Worm (Caenorhabditis elegans): ENCODE data around the gene nlp-101.

ce11 chrX:7875854-7876253, 37.2 kb downstream of the nlp-101 start, which contains the start of gene cca-1:
- TF ChIP-seq tbx-2 (tag; optimal IDR thresholded peaks at IDR 0.05) (no peak), unc-39 (tag; optimal IDR thresholded peaks at IDR 0.05) (no peak), nhr-76 (tag; optimal IDR thresholded peaks at IDR 0.05) (no peak), nhr-12 (tag; optimal IDR thresholded peaks at IDR 0.05) (no peak), zag-1 (tag; optimal IDR thresholded peaks at IDR 0.05) (no peak), lin-39 (tag; optimal IDR thresholded peaks at IDR 0.05) (no peak)
